Worm (Caenorhabditis elegans): ENCODE measurements around the gene oac-56.

- TF ChIP-seq T20F7.1 (GFP tag; optimal IDR thresholded peaks at IDR 0.05) (no peak), snpc-4 (tag; optimal IDR thresholded peaks at IDR 0.05) (no peak), skn-1 (tag; optimal IDR thresholded peaks at IDR 0.05) (no peak), unc-62 (GFP tag; optimal IDR thresholded peaks at IDR 0.05 in 1 of 2) (peak in 1 of 2 experiments; percentile 75), unc-62 (tag; optimal IDR thresholded peaks at IDR 0.05) (no peak), nhr-237 (tag; optimal IDR thresholded peaks at IDR 0.05) (no peak), nhr-42 (GFP tag; IDR thresholded peaks at IDR 0.05) (no peak), mep-1 (tag; optimal IDR thresholded peaks at IDR 0.05) (no peak)
Observed at ce11 chrIV:14361189-14361588, 10.6 kb upstream of the oac-56 start, which contains the start of gene ssu-2.
